Worm (Caenorhabditis elegans) whole organism, young adult: ENCODE results near the gene fust-1.

Experiments
- B0261.1 ChIP-seq: sonication (generic microtip); optimal IDR thresholded peaks from 2 replicates; lab custom pipeline; 2016; ENCODE audit warnings: mild to moderate bottlenecking, missing genetic modification characterization, moderate library complexity, missing compliant biosample characterization
- C17E4.6 ChIP-seq: fragments of 200-800 bp; sonication (Bioruptor generic); IDR thresholded peaks from 2 replicates; pipeline ENCODE4 v1.3.6; 2022; ENCODE audit warnings: missing genetic modification reagents, missing genetic modification characterization, missing compliant biosample characterization
- F57C9.4 ChIP-seq: sonication (generic microtip); optimal IDR thresholded peaks from 2 replicates; lab custom pipeline; 2017; ENCODE audit warnings: mild to moderate bottlenecking, missing genetic modification characterization, missing compliant biosample characterization
- ZK185.1 ChIP-seq: sonication (generic microtip); optimal IDR thresholded peaks from 2 replicates; lab custom pipeline; 2016; ENCODE audit warnings: mild to moderate bottlenecking, missing genetic modification characterization, missing compliant biosample characterization; ENCODE audit not compliant: poor library complexity, severe bottlenecking
- akir-1 ChIP-seq: fragments of 200-800 bp; sonication (Bioruptor generic); optimal IDR thresholded peaks from 2 replicates; lab custom pipeline; 2018; ENCODE audit warnings: mild to moderate bottlenecking, missing genetic modification characterization, moderate library complexity, missing compliant biosample characterization
- aptf-2 ChIP-seq: fragments of 200-800 bp; sonication (Bioruptor generic); conservative IDR thresholded peaks from 2 replicates; pipeline ENCODE4 v1.3.6; 2022; ENCODE audit warnings: missing genetic modification reagents, missing genetic modification characterization, missing compliant biosample characterization
- attf-6 ChIP-seq: fragments of 200-800 bp; sonication (Bioruptor generic); IDR thresholded peaks from 2 replicates; pipeline ENCODE4 v1.3.6; 2022; ENCODE audit warnings: missing genetic modification reagents, missing genetic modification characterization, missing compliant biosample characterization
- dpff-1 ChIP-seq: sonication (generic microtip); optimal IDR thresholded peaks from 2 replicates; lab custom pipeline; 2017; ENCODE audit warnings: mild to moderate bottlenecking, missing genetic modification characterization, missing compliant biosample characterization
- lin-40 ChIP-seq: sonication (generic microtip); optimal IDR thresholded peaks from 2 replicates; lab custom pipeline; 2016; ENCODE audit warnings: missing genetic modification characterization, mild to moderate bottlenecking, missing compliant biosample characterization, missing genotype, missing genetic modification reagents
- lsl-1 ChIP-seq: fragments of 200-800 bp; sonication (Bioruptor generic); optimal IDR thresholded peaks from 2 replicates; lab custom pipeline; 2018; ENCODE audit warnings: mild to moderate bottlenecking, missing genetic modification characterization, moderate library complexity, missing compliant biosample characterization
- snpc-4 ChIP-seq, 5 experiments: fragments of 150-350 bp in 1 of 5; sonication (generic microtip) in 4 of 5; optimal IDR thresholded peaks; 2 replicates each; lab custom pipeline; 2014 to 2018; ENCODE audit warnings: missing genetic modification characterization in 5 of 5, missing biosample characterization in 3 of 5, antibody characterized with exemption in 2 of 5, mild to moderate bottlenecking in 2 of 5, missing compliant biosample characterization in 2 of 5, missing genotype in 2 of 5, moderate library complexity in 2 of 5, missing genetic modification reagents in 1 of 5

fust-1 gene

ce11 chrII:7203110-7203509, 50.7 kb downstream of the fust-1 start, which contains the start of gene srd-56:
Gene srd-56 (minus strand): TSS chrII:7203210.
- TF ChIP-seq lin-40 (tag; lab: Kevin White, UChicago) (no peak), ZK185.1 (tag; lab: Kevin White, UChicago) (no peak), C17E4.6 (no peak), F57C9.4 (tag; lab: Kevin White, UChicago) (no peak), lsl-1 (GFP tag; lab: Kevin White, UChicago) (no peak), dpff-1 (no peak), akir-1 (GFP tag; lab: Kevin White, UChicago) (no peak)

- TF ChIP-seq B0261.1 (tag; lab: Kevin White, UChicago) (no peak), snpc-4 (GFP tag; optimal IDR thresholded peaks at IDR 0.05; lab: Kevin White, UChicago) (no peak), snpc-4 (tag; optimal IDR thresholded peaks at IDR 0.05; lab: Kevin White, UChicago) (no peak), attf-6 (GFP tag; lab: Robert Waterston, UW) (no peak), aptf-2 (no peak)
Observed at ce11 chrII:7204951-7205350, 52.6 kb downstream of the fust-1 start, which contains the start of gene srd-58. Gene srd-58 (minus strand): TSS chrII:7205051.
